Fruit fly (Drosophila melanogaster): ENCODE data around the gene Klp98A.

Klp98A gene

dm6 chr3R:27519879-27520278 lies 39.1 kb downstream of the Klp98A start:
- TF ChIP-seq zf30C (GFP tag; optimal IDR thresholded peaks at IDR 0.05): no peak
- TF ChIP-seq sens (GFP tag): peak; percentile 82
- TF ChIP-seq CG2678 (tag; optimal IDR thresholded peaks at IDR 0.05): peak; percentile 9
- 0 out of 2 replicates have a peak, but pooled peaks have one; percentile 32 for TF ChIP-seq CG31441 (GFP tag; IDR thresholded peaks at IDR 0.05)
- TF ChIP-seq C15 (GFP tag; IDR thresholded peaks at IDR 0.05): no peak
- TF ChIP-seq fd102C (GFP tag; optimal IDR thresholded peaks at IDR 0.05): no peak
- no peak for TF ChIP-seq stc (GFP tag; IDR thresholded peaks at IDR 0.05)
- TF ChIP-seq CG4820 (GFP tag; optimal IDR thresholded peaks at IDR 0.05): no peak
- TF ChIP-seq pnt (GFP tag; optimal IDR thresholded peaks at IDR 0.05): no peak
- peak; percentile 32 for TF ChIP-seq CG18599 (GFP tag; optimal IDR thresholded peaks at IDR 0.05)
- peak; percentile 36 for TF ChIP-seq phol (tag; optimal IDR thresholded peaks at IDR 0.05)
- TF ChIP-seq CG18262 (tag; optimal IDR thresholded peaks at IDR 0.05): no peak
- peak; percentile 4 for TF ChIP-seq CG3281 (GFP tag; optimal IDR thresholded peaks at IDR 0.05)
- no peak for TF ChIP-seq CG12299 (tag; optimal IDR thresholded peaks at IDR 0.05)
- TF ChIP-seq lmd (GFP tag; IDR thresholded peaks at IDR 0.05): peak; percentile 41
- TF ChIP-seq Ptx1 (GFP tag; IDR thresholded peaks at IDR 0.05): 0 out of 2 replicates have a peak, but pooled peaks have one; percentile 10
- TF ChIP-seq CG3847 (GFP tag; IDR thresholded peaks at IDR 0.05): no peak
- no peak for TF ChIP-seq gfzf (GFP tag; optimal IDR thresholded peaks at IDR 0.05)
- TF ChIP-seq CG1832 (GFP tag; optimal IDR thresholded peaks at IDR 0.05): no peak
- TF ChIP-seq HLHmδ (GFP tag; optimal IDR thresholded peaks at IDR 0.05): no peak
- no peak for TF ChIP-seq MTF-1 (GFP tag; optimal IDR thresholded peaks at IDR 0.05; ENCODE audit: borderline replicate concordance)
- no peak for TF ChIP-seq CG5245 (GFP tag; optimal IDR thresholded peaks at IDR 0.05)
- TF ChIP-seq CG15696 (tag; optimal IDR thresholded peaks at IDR 0.05): peak; percentile 11
- no peak for TF ChIP-seq CHES-1-like (GFP tag; optimal IDR thresholded peaks at IDR 0.05)
- TF ChIP-seq Dbx (GFP tag; IDR thresholded peaks at IDR 0.05): no peak
- TF ChIP-seq dan (GFP tag; IDR thresholded peaks at IDR 0.05): no peak
- no peak for TF ChIP-seq inv (GFP tag; IDR thresholded peaks at IDR 0.05; ENCODE audit: partially characterized antibody)
- TF ChIP-seq Ets65A (GFP tag): peak; percentile 90
- TF ChIP-seq CG2116 (GFP tag; optimal IDR thresholded peaks at IDR 0.05): no peak
- peak; percentile 34 for TF ChIP-seq lab (GFP tag; optimal IDR thresholded peaks at IDR 0.05)
- TF ChIP-seq H2.0 (GFP tag; IDR thresholded peaks at IDR 0.05): no peak
- no peak for TF ChIP-seq peb (GFP tag; IDR thresholded peaks at IDR 0.05)
- TF ChIP-seq gem (tag; optimal IDR thresholded peaks at IDR 0.05): peak; percentile 23
- TF ChIP-seq fru (optimal IDR thresholded peaks at IDR 0.05): no peak
- TF ChIP-seq E2f2 (GFP tag; IDR thresholded peaks at IDR 0.05): no peak
- TF ChIP-seq Elba2 (GFP tag; optimal IDR thresholded peaks at IDR 0.05): no peak
- TF ChIP-seq BEAF-32 (GFP tag; optimal IDR thresholded peaks at IDR 0.05): no peak
- TF ChIP-seq corto (GFP tag; optimal IDR thresholded peaks at IDR 0.05): no peak
- peak; percentile 20 for TF ChIP-seq CG9727 (GFP tag; optimal IDR thresholded peaks at IDR 0.05)
- TF ChIP-seq CG10565 (GFP tag; optimal IDR thresholded peaks at IDR 0.05): no peak
- TF ChIP-seq Xrp1 (GFP tag; IDR thresholded peaks at IDR 0.05): no peak
- peak; percentile 2 for TF ChIP-seq nmo (GFP tag; optimal IDR thresholded peaks at IDR 0.05)
- no peak for TF ChIP-seq CG6272 (GFP tag; IDR thresholded peaks at IDR 0.05)
- peak; percentile 45 for TF ChIP-seq CG11504 (tag; optimal IDR thresholded peaks at IDR 0.05)
- no peak for TF ChIP-seq CG9797 (GFP tag; optimal IDR thresholded peaks at IDR 0.05)
- 0 out of 3 replicates have a peak, but pooled peaks have one; percentile 30 for TF ChIP-seq dysf (GFP tag; IDR thresholded peaks at IDR 0.05)
- no peak for TF ChIP-seq Oli (tag; optimal IDR thresholded peaks at IDR 0.05)
- TF ChIP-seq Fer2 (tag; optimal IDR thresholded peaks at IDR 0.05): no peak
- no peak for TF ChIP-seq Opbp (GFP tag; IDR thresholded peaks at IDR 0.05; ENCODE audit: partially characterized antibody)
- TF ChIP-seq cas (GFP tag; IDR thresholded peaks at IDR 0.05): no peak
- TF ChIP-seq wek (GFP tag; optimal IDR thresholded peaks at IDR 0.05): no peak
- no peak for TF ChIP-seq ERR (GFP tag; optimal IDR thresholded peaks at IDR 0.05)
